Worm (Caenorhabditis elegans): ENCODE measurements around the gene C33E10.1.

C33E10.1 gene

ce11 chrX:17352098-17352497 is 47.1 kb downstream of the C33E10.1 start:
- TF ChIP-seq aha-1 (tag) = peak; percentile 19
- TF ChIP-seq fkh-10 (GFP tag; optimal IDR thresholded peaks at IDR 0.05) = peak; percentile 48
- TF ChIP-seq unc-62 (GFP tag; optimal IDR thresholded peaks at IDR 0.05 in 1 of 2) = no peak
- TF ChIP-seq unc-62 (tag; optimal IDR thresholded peaks at IDR 0.05) = no peak
- TF ChIP-seq ces-1 (GFP tag; optimal IDR thresholded peaks at IDR 0.05) = peak; percentile 78
- TF ChIP-seq lin-39 (tag; optimal IDR thresholded peaks at IDR 0.05) = no peak
- no peak for TF ChIP-seq dmd-9 (GFP tag; IDR thresholded peaks at IDR 0.05)

- no peak for TF ChIP-seq egl-43 (GFP tag; IDR thresholded peaks at IDR 0.05)
- no peak for TF ChIP-seq ceh-44 (GFP tag; IDR thresholded peaks at IDR 0.05)
- no peak for TF ChIP-seq T26A8.4 (GFP tag; IDR thresholded peaks at IDR 0.05)
- TF ChIP-seq ama-1 (optimal IDR thresholded peaks at IDR 0.05) = no peak
- TF ChIP-seq aly-2 (tag; optimal IDR thresholded peaks at IDR 0.05) = no peak
- TF ChIP-seq nhr-48 (tag; optimal IDR thresholded peaks at IDR 0.05) = no peak
- no peak for TF ChIP-seq madf-5 (GFP tag; IDR thresholded peaks at IDR 0.05)
- no peak for TF ChIP-seq nhr-76 (tag; optimal IDR thresholded peaks at IDR 0.05)
- TF ChIP-seq aha-1 (tag) = no peak
- no peak for TF ChIP-seq F26F4.8 (GFP tag; conservative IDR thresholded peaks at IDR 0.05)
- TF ChIP-seq daf-12 (tag; optimal IDR thresholded peaks at IDR 0.05) = no peak
- no peak for TF ChIP-seq spr-3 (GFP tag; optimal IDR thresholded peaks at IDR 0.05)
- no peak for TF ChIP-seq saeg-2 (GFP tag; IDR thresholded peaks at IDR 0.05)
- TF ChIP-seq lim-7 (GFP tag; IDR thresholded peaks at IDR 0.05) = no peak
- TF ChIP-seq nhr-237 (tag; optimal IDR thresholded peaks at IDR 0.05) = no peak
- TF ChIP-seq ZK546.5 (tag; optimal IDR thresholded peaks at IDR 0.05) = no peak
- no peak for TF ChIP-seq rbr-2 (tag; optimal IDR thresholded peaks at IDR 0.05)
These were observed 50.4 kb downstream of the C33E10.1 start for ce11 chrX:17355462-17355861.

All from whole organism, L4 larva.